Fruit fly (Drosophila melanogaster) whole organism: ENCODE data around the gene CG43091.

ENCODE experiments used
- CG8478 ChIP-seq: fragments of >200 bp; optimal IDR thresholded peaks from 2 replicates; lab custom pipeline; 2018; ENCODE audit warnings: inconsistent platforms
- Dll ChIP-seq: fragments of >200 bp; optimal IDR thresholded peaks from 2 replicates; lab custom pipeline; 2017
- EcR ChIP-seq, 2 experiments: fragments of >200 bp; optimal IDR thresholded peaks; 2 replicates each; lab custom pipeline; 2017; ENCODE audit warnings: missing biosample characterization in 2 of 2, missing genetic modification characterization in 2 of 2, missing genetic modification reagents in 2 of 2
- pan ChIP-seq: fragments of >200 bp; optimal IDR thresholded peaks from 2 replicates; lab custom pipeline; 2017
- psq ChIP-seq: fragments of >200 bp; optimal IDR thresholded peaks from 2 replicates; lab custom pipeline; 2017
- usp ChIP-seq: fragments of >200 bp; optimal IDR thresholded peaks from 2 replicates; lab custom pipeline; 2017; ENCODE audit warnings: missing biosample characterization, missing genetic modification characterization, mixed read lengths

CG43091 gene

DNA sequence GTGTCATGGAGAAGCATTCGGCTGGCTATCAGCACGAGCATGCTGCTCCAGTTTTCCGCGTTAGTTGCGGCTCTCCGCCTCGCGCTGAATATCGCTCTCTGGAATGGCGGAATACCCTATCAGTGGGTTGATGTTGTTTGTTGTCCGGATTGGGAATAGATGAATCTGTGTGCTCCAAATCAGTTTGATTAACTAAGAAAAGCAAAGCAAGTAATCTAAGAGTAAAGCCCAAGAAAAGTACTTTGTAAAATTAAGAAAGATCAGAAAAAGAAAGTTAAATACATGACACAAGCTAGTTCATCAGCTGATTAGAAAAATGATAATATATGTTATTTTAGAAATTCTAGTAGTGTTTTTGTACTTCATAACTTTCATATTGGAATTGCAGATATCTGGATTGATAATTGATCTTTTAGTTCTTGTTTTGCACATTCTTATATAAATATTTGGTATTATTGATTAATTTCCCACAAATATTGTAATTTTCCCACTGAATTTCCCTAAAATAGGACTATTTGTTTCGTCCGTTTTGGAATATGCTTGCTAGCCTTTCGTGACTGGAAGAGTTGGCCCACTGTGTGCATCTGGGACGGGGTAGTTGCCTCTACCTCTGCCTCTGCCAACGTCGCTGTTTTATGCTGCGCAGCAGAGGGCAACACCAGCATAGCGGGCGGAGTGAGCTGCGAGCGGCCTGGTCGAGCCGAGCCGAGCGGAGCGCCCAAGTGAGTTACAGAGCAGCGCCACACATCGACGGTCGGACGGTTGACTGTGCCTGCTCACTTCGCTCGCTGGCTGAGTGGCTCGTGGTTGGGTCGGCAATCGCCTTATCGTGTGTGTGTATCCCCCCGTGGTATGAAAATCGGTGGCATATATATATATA lies 14.4 kb downstream of the CG43091 start:
- TF ChIP-seq Dll (lab: Kevin White, UChicago) (peak; percentile 61), pan (lab: Kevin White, UChicago) (no peak), CG8478 (lab: Kevin White, UChicago) (no peak), usp (GFP tag; lab: Kevin White, UChicago) (no peak), psq (lab: Kevin White, UChicago) (no peak), EcR (GFP tag; optimal IDR thresholded peaks at IDR 0.05; lab: Kevin White, UChicago) (no peak)

- TF ChIP-seq psq (lab: Kevin White, UChicago) (no peak), usp (GFP tag; lab: Kevin White, UChicago) (no peak), CG8478 (lab: Kevin White, UChicago) (no peak), pan (lab: Kevin White, UChicago) (no peak), Dll (lab: Kevin White, UChicago) (no peak), EcR (GFP tag; optimal IDR thresholded peaks at IDR 0.05; lab: Kevin White, UChicago) (no peak)
These were observed 15.0 kb downstream of the CG43091 start for dm6 chr3R:22753600-22753894.

dm6 chr3R:22752929-22753328 lies 15.6 kb downstream of the CG43091 start:
- no peak for TF ChIP-seq usp (GFP tag; lab: Kevin White, UChicago)
- TF ChIP-seq pan (lab: Kevin White, UChicago), result no peak
- TF ChIP-seq CG8478 (lab: Kevin White, UChicago), result no peak
- no peak for TF ChIP-seq psq (lab: Kevin White, UChicago)
- TF ChIP-seq Dll (lab: Kevin White, UChicago), result no peak
- TF ChIP-seq EcR (GFP tag; optimal IDR thresholded peaks at IDR 0.05; lab: Kevin White, UChicago), result no peak

dm6 chr3R:22751698-22752097 lies 16.8 kb downstream of the CG43091 start:
- TF ChIP-seq Dll (lab: Kevin White, UChicago) (no peak), EcR (GFP tag; optimal IDR thresholded peaks at IDR 0.05; lab: Kevin White, UChicago) (no peak), pan (lab: Kevin White, UChicago) (no peak), psq (lab: Kevin White, UChicago) (no peak), usp (GFP tag; lab: Kevin White, UChicago) (no peak), CG8478 (lab: Kevin White, UChicago) (no peak)

dm6 chr3R:22751111-22751510 lies 17.4 kb downstream of the CG43091 start:
- no peak for TF ChIP-seq Dll (lab: Kevin White, UChicago)
- TF ChIP-seq usp (GFP tag; lab: Kevin White, UChicago), result no peak
- TF ChIP-seq CG8478 (lab: Kevin White, UChicago), result no peak
- no peak for TF ChIP-seq EcR (GFP tag; optimal IDR thresholded peaks at IDR 0.05; lab: Kevin White, UChicago)
- TF ChIP-seq pan (lab: Kevin White, UChicago), result no peak
- TF ChIP-seq psq (lab: Kevin White, UChicago), result no peak

dm6 chr3R:22750534-22750947 lies 18.0 kb downstream of the CG43091 start, which contains the start of the genes rumi, CG7029 and Usp12-46:
rumi (minus strand) TSS chr3R:22750597.
CG7029 (plus strand) TSS chr3R:22750901.
Usp12-46 (plus strand) TSS chr3R:22750901.
- TF ChIP-seq psq (lab: Kevin White, UChicago) (no peak), usp (GFP tag; lab: Kevin White, UChicago) (no peak), EcR (GFP tag; optimal IDR thresholded peaks at IDR 0.05; lab: Kevin White, UChicago) (no peak), pan (lab: Kevin White, UChicago) (no peak), CG8478 (lab: Kevin White, UChicago) (no peak), Dll (lab: Kevin White, UChicago) (no peak)

dm6 chr3R:22750039-22750438 lies 18.5 kb downstream of the CG43091 start:
- TF ChIP-seq EcR (GFP tag; optimal IDR thresholded peaks at IDR 0.05; lab: Kevin White, UChicago) (no peak), pan (lab: Kevin White, UChicago) (no peak), usp (GFP tag; lab: Kevin White, UChicago) (no peak), CG8478 (lab: Kevin White, UChicago) (no peak), psq (lab: Kevin White, UChicago) (no peak), Dll (lab: Kevin White, UChicago) (no peak)

- TF ChIP-seq Dll (lab: Kevin White, UChicago), result no peak
- TF ChIP-seq EcR (GFP tag; optimal IDR thresholded peaks at IDR 0.05; lab: Kevin White, UChicago), result no peak
- TF ChIP-seq CG8478 (lab: Kevin White, UChicago), result no peak
- no peak for TF ChIP-seq psq (lab: Kevin White, UChicago)
These were observed 19.6 kb downstream of the CG43091 start, which contains the start of gene CG31139 for dm6 chr3R:22748956-22749355. CG31139 (minus strand) TSS chr3R:22749056.

dm6 chr3R:22747423-22748090 lies 21.0 kb downstream of the CG43091 start, which contains the start of gene CG17141:
CG17141 (minus strand) TSS chr3R:22747599.
- TF ChIP-seq usp (GFP tag; lab: Kevin White, UChicago) (no peak), EcR (GFP tag; optimal IDR thresholded peaks at IDR 0.05; lab: Kevin White, UChicago) (no peak), Dll (lab: Kevin White, UChicago) (no peak), CG8478 (lab: Kevin White, UChicago) (no peak), psq (lab: Kevin White, UChicago) (no peak), pan (lab: Kevin White, UChicago) (no peak)

DNA sequence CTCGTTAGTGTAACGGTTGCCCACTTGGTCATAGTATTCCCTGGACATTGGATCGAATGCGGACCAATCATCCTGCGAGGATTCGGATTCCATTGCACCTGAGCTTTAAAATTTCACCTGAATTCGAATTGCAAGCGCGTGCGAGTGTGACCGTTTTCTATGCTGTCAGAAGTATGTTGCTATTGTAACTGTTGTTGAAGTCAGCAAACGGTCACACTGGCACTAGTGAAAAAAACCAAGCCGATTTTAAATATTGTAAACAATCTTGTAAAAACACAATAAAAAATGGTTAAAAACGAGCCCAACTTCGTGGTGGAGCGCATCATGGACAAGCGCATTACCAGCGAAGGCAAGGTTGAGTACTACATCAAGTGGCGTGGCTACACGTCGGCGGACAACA lies 23.1 kb downstream of the CG43091 start, which contains the start of the genes vret and HP1c:
TSS of gene vret (minus strand) at position 150 of the 400 bp plus-strand sequence.
TSS of gene HP1c (plus strand) at position 189 of the 400 bp plus-strand sequence.
- no peak for TF ChIP-seq CG8478 (lab: Kevin White, UChicago)
- TF ChIP-seq EcR (GFP tag; optimal IDR thresholded peaks at IDR 0.05; lab: Kevin White, UChicago), result no peak
- no peak for TF ChIP-seq usp (GFP tag; lab: Kevin White, UChicago)
- no peak for TF ChIP-seq psq (lab: Kevin White, UChicago)
- TF ChIP-seq pan (lab: Kevin White, UChicago), result no peak
- no peak for TF ChIP-seq Dll (lab: Kevin White, UChicago)
